Worm (Caenorhabditis elegans): Measurements from ENCODE around the gene pat-3.
A peak's percentile ranks its signal among the peaks of the same experiment; 100 is the strongest.

The pat-3 gene

ce11 chrIII:3869292-3869781 is 44.6 kb downstream of the pat-3 start (continued):
- TF ChIP-seq ama-1 (optimal IDR thresholded peaks at IDR 0.05) (no peak), ama-1 (GFP tag; optimal IDR thresholded peaks at IDR 0.05) (peak in 1 of 2 experiments; percentile 96), nhr-90 (tag; optimal IDR thresholded peaks at IDR 0.05) (peak; percentile 59), F49E8.2 (tag; optimal IDR thresholded peaks at IDR 0.05; ENCODE audit: insufficient read depth) (peak; percentile 97), snpc-1.3 (tag; optimal IDR thresholded peaks at IDR 0.05; ENCODE audit: insufficient read depth) (peak; percentile 93), cebp-1 (GFP tag; IDR thresholded peaks at IDR 0.05) (no peak), cebp-1 (tag; optimal IDR thresholded peaks at IDR 0.05) (peak; percentile 87), T26A5.8 (tag; optimal IDR thresholded peaks at IDR 0.05) (peak; percentile 82), ztf-6 (GFP tag; IDR thresholded peaks at IDR 0.05) (no peak), repo-1 (tag; optimal IDR thresholded peaks at IDR 0.05) (peak; percentile 74), bed-1 (GFP tag; IDR thresholded peaks at IDR 0.05) (no peak), F57A8.1 (GFP tag; optimal IDR thresholded peaks at IDR 0.05) (no peak), B0035.1 (tag; optimal IDR thresholded peaks at IDR 0.05) (peak; percentile 54), F37B4.10 (GFP tag; IDR thresholded peaks at IDR 0.05) (no peak), ztf-26 (tag; optimal IDR thresholded peaks at IDR 0.05) (peak; percentile 62), madf-8 (GFP tag; conservative IDR thresholded peaks at IDR 0.05) (peak; percentile 21), hmg-1.2 (GFP tag; IDR thresholded peaks at IDR 0.05) (peak; percentile 45), ztf-18 (tag; optimal IDR thresholded peaks at IDR 0.05) (peak; percentile 59), F52B5.7 (tag; optimal IDR thresholded peaks at IDR 0.05) (peak; percentile 84), rcor-1 (GFP tag; IDR thresholded peaks at IDR 0.05) (peak; percentile 76), lsl-1 (GFP tag; optimal IDR thresholded peaks at IDR 0.05) (peak; percentile 71), xnd-1 (tag; optimal IDR thresholded peaks at IDR 0.05) (peak; percentile 38), snpc-4 (GFP tag; optimal IDR thresholded peaks at IDR 0.05) (peak; percentile 8), snpc-4 (tag; optimal IDR thresholded peaks at IDR 0.05) (peak in 3 of 4 experiments; percentile 33 to 63 (median 52)), B0336.3 (GFP tag; IDR thresholded peaks at IDR 0.05) (peak; percentile 94), mcd-1 (GFP tag; IDR thresholded peaks at IDR 0.05) (peak; percentile 60; the same call in 1 of the 2 replicates), nfya-2 (GFP tag; IDR thresholded peaks at IDR 0.05) (peak; percentile 87), let-607 (tag; optimal IDR thresholded peaks at IDR 0.05) (peak; percentile 15 to 44), tbp1 (GFP tag; optimal IDR thresholded peaks at IDR 0.05) (peak; percentile 68), sdz-38 (tag; optimal IDR thresholded peaks at IDR 0.05) (no peak), lin-40 (tag; optimal IDR thresholded peaks at IDR 0.05) (peak; percentile 4), dpl-1 (GFP tag; optimal IDR thresholded peaks at IDR 0.05) (no peak), die-1 (tag; optimal IDR thresholded peaks at IDR 0.05) (peak; percentile 69), nhr-80 (tag; optimal IDR thresholded peaks at IDR 0.05) (no peak), K11D2.4 (GFP tag; IDR thresholded peaks at IDR 0.05) (no peak), tbx-9 (tag; optimal IDR thresholded peaks at IDR 0.05; ENCODE audit: borderline replicate concordance) (no peak), Y53G8AR.9 (GFP tag; conservative IDR thresholded peaks at IDR 0.05) (peak; percentile 92), mel-28 (tag; optimal IDR thresholded peaks at IDR 0.05; ENCODE audit: borderline replicate concordance) (peak; percentile 76), ccch-3 (GFP tag; optimal IDR thresholded peaks at IDR 0.05) (no peak), somi-1 (GFP tag; optimal IDR thresholded peaks at IDR 0.05) (peak; percentile 23), cebp-2 (GFP tag; IDR thresholded peaks at IDR 0.05) (peak; percentile 73; the same call in 1 of the 2 replicates), rec-8 (tag; optimal IDR thresholded peaks at IDR 0.05) (peak in 1 of 2 experiments; percentile 21), lag-1 (GFP tag; IDR thresholded peaks at IDR 0.05) (no peak), unc-130 (GFP tag; optimal IDR thresholded peaks at IDR 0.05) (peak; percentile 90), madf-6 (GFP tag; IDR thresholded peaks at IDR 0.05) (peak; percentile 81), egl-18 (GFP tag; IDR thresholded peaks at IDR 0.05) (no peak), efl-1 (GFP tag; optimal IDR thresholded peaks at IDR 0.05) (peak; percentile 34), lir-1 (GFP tag; conservative IDR thresholded peaks at IDR 0.05) (0 out of 2 replicates have a peak, but pooled peaks have one; percentile 26), attf-3 (GFP tag; conservative IDR thresholded peaks at IDR 0.05) (no peak)

Data from whole organism, young adult.